Worm (Caenorhabditis elegans) whole organism, midembryonic: ENCODE data around the gene F17H10.2.

Experiments used
- T22C8.4 ChIP-seq: fragments of 200-800 bp; sonication (Bioruptor generic); IDR thresholded peaks from 2 replicates; pipeline ENCODE4 v1.3.6; 2022; ENCODE audit warnings: missing genetic modification characterization, missing compliant biosample characterization
- cog-1 ChIP-seq: sonication (generic microtip); optimal IDR thresholded peaks from 2 replicates; lab custom pipeline; 2016; ENCODE audit warnings: missing genetic modification characterization, missing compliant biosample characterization
- flt-1 ChIP-seq: fragments of 200-800 bp; sonication (Bioruptor generic); IDR thresholded peaks from 2 replicates; pipeline ENCODE4 v1.3.6; 2022; ENCODE audit warnings: missing genetic modification characterization, missing compliant biosample characterization
- klf-2 ChIP-seq: fragments of 200-800 bp; sonication (Bioruptor generic); conservative IDR thresholded peaks from 2 replicates; pipeline ENCODE4 v1.3.6; 2022; ENCODE audit warnings: missing genetic modification reagents, missing genetic modification characterization, missing compliant biosample characterization
- med-1 ChIP-seq: sonication (generic microtip); optimal IDR thresholded peaks from 2 replicates; lab custom pipeline; 2017; ENCODE audit warnings: missing genetic modification characterization, mild to moderate bottlenecking, missing compliant biosample characterization, antibody characterized with exemption, missing genetic modification reagents; ENCODE audit not compliant: insufficient read depth
- ref-1 ChIP-seq: fragments of 200-800 bp; sonication (Bioruptor generic); conservative IDR thresholded peaks from 2 replicates; pipeline ENCODE4 v1.3.6; 2022; ENCODE audit warnings: missing genetic modification reagents, missing genetic modification characterization, missing compliant biosample characterization
- tab-1 ChIP-seq: fragments of 200-800 bp; sonication (Bioruptor generic); IDR thresholded peaks from 2 replicates; pipeline ENCODE4 v1.3.6; 2022; ENCODE audit warnings: missing genetic modification characterization, missing compliant biosample characterization
- ztf-23 ChIP-seq: fragments of 200-800 bp; sonication (Bioruptor generic); IDR thresholded peaks from 2 replicates; pipeline ENCODE4 v1.3.6; 2022; ENCODE audit warnings: missing genetic modification reagents, missing genetic modification characterization, missing compliant biosample characterization
- ztf-29 ChIP-seq: fragments of 200-800 bp; sonication (Bioruptor generic); IDR thresholded peaks from 2 replicates; pipeline ENCODE4 v1.3.6; 2022; ENCODE audit warnings: missing genetic modification reagents, missing genetic modification characterization, missing compliant biosample characterization

- TF ChIP-seq klf-2 (no peak), ref-1 (GFP tag; lab: Robert Waterston, UW) (no peak), flt-1 (no peak), ztf-23 (no peak), ztf-29 (GFP tag; lab: Robert Waterston, UW) (no peak), med-1 (GFP tag; lab: Kevin White, UChicago) (no peak), cog-1 (tag; lab: Kevin White, UChicago) (no peak), tab-1 (no peak), T22C8.4 (no peak)
These were observed 42.2 kb downstream of the F17H10.2 start for ce11 chrX:13155730-13156129.
